Worm (Caenorhabditis elegans) whole organism, L4/young adult: ENCODE measurements around the gene Y22D7AL.16.

Experiments
- W03F9.2 ChIP-seq: fragments of 150-350 bp; optimal IDR thresholded peaks from 2 replicates; lab custom pipeline; 2014; ENCODE audit warnings: missing biosample characterization, missing genetic modification characterization
- dao-5 ChIP-seq: sonication (generic microtip); optimal IDR thresholded peaks from 2 replicates; lab custom pipeline; 2016; ENCODE audit warnings: missing genotype, missing genetic modification characterization, moderate library complexity, missing compliant biosample characterization
- him-1 ChIP-seq: sonication (generic microtip); optimal IDR thresholded peaks from 2 replicates; lab custom pipeline; 2016; ENCODE audit warnings: missing genotype, missing genetic modification reagents, missing genetic modification characterization, missing compliant biosample characterization

ce11 chrIII:1704020-1704419 lies 39.0 kb upstream of the Y22D7AL.16 start:
- no peak for TF ChIP-seq dao-5
- no peak for TF ChIP-seq him-1 (tag; lab: Kevin White, UChicago)
- TF ChIP-seq W03F9.2 (tag; lab: Kevin White, UChicago), result no peak
